Fruit fly (Drosophila melanogaster): ENCODE data around the gene CG10598.
A peak's percentile ranks its signal among the peaks of the same experiment; 100 is the strongest.

CG10598 gene

dm6 chrX:17227462-17227861 lies 795 bp upstream of the CG10598 start:
- TF ChIP-seq Hr83 (GFP tag; optimal IDR thresholded peaks at IDR 0.05; ENCODE audit: poor library complexity, severe bottlenecking), result no peak
- no peak for TF ChIP-seq tai (GFP tag; optimal IDR thresholded peaks at IDR 0.05)
- no peak for TF ChIP-seq psq (GFP tag; optimal IDR thresholded peaks at IDR 0.05)
- no peak for TF ChIP-seq Dif (GFP tag; optimal IDR thresholded peaks at IDR 0.05; ENCODE audit: partially characterized antibody)
- TF ChIP-seq Abd-B (GFP tag; optimal IDR thresholded peaks at IDR 0.05), result no peak

DNA sequence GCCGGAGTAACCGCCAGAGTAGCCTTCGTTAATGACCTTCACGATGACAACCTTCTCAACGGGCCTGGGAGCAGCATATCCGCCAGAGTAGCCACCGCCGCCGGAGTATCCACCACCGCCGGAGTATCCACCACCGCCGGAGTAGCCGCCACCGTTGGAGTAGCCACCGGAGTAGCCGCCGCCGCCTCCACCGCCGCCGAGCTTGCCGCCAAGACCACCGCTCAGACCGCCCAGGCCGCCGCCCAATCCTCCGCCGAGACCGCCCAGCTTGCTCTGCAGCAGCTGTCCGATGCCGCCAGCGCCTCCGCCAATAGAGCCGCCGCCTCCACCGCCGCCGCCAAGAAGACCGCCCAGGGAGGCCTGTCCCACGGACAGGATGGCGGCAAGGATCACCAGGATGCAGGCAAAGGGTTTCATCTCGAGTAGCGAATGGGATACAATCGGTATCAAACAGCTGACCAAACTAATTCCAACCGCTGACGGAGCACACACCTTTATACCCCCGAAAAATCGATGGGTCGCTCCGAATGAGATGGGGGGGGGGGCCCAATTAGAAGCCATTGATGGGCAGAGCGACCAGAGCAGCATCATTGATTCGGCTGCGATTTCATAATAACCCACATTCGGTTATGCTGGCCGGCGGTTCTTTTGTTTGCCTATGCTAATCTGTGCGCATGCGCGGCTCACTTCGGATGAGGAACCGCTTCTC lies 541 bp downstream of the CG10598 start:
- TF ChIP-seq br (GFP tag; optimal IDR thresholded peaks at IDR 0.05), result no peak
- TF ChIP-seq Sp1 (GFP tag; optimal IDR thresholded peaks at IDR 0.05), result no peak
- no peak for TF ChIP-seq lola (GFP tag; optimal IDR thresholded peaks at IDR 0.05)
- no peak for TF ChIP-seq OdsH (GFP tag; optimal IDR thresholded peaks at IDR 0.05)
- no peak for TF ChIP-seq brk (GFP tag; optimal IDR thresholded peaks at IDR 0.05)
- TF ChIP-seq Dfd (GFP tag; optimal IDR thresholded peaks at IDR 0.05), result peak; percentile 68
- TF ChIP-seq Myc (optimal IDR thresholded peaks at IDR 0.05), result no peak

DNA sequence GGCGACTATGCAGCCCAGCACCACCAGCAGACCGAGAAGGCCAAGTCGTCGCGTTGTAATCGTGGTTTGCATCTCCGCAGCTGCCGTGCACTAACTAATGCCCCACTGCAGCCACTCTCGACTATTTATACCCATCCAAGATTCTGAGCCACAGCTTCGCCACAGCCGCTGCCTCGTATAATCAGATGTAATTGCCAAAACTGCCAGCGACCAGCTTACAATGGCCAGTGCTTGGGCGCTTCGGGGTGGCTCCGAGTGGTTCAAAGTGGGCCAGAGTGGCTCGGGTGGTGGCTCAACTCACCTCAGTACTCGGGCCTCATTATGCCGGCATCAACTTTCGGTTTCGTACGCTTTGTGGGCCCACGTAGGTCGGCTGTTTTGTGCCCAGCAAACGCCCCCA lies 3.0 kb downstream of the CG10598 start, which contains the start of gene CG34327:
Gene CG34327, minus strand, starts transcription at position 101 of the 400 bp plus-strand sequence.
- TF ChIP-seq CG9705 (GFP tag; optimal IDR thresholded peaks at IDR 0.05) (no peak), Jra (GFP tag; optimal IDR thresholded peaks at IDR 0.05) (no peak), HLH106 (tag; optimal IDR thresholded peaks at IDR 0.05) (no peak), ey (GFP tag; optimal IDR thresholded peaks at IDR 0.05) (no peak), dl (GFP tag; optimal IDR thresholded peaks at IDR 0.05; ENCODE audit: insufficient read depth in 1 of 2, partially characterized antibody in 2 of 2) (no peak), Dfd (GFP tag; optimal IDR thresholded peaks at IDR 0.05) (no peak)

DNA sequence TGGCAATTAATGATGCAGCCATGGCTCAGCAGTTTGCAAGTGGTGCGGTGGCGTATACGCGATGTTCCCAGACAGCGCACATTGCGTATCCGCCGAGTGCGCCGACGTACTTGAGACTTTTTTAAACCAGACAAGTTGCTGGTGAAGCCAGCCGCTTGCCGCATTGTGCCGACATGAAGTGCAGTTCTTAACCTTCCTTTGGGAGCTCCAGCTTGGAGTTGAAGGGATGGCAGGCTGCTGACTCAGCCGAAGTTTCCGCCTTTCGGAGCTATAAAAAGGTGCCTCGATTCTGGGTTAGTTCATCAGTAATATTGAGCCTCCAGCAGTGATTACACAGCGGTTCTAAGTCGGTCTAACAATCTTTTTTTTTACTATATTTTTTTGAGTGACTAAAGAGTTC lies 5.5 kb downstream of the CG10598 start, which contains the start of gene CG5172:
Gene CG5172, plus strand, starts transcription at position 301 of the 400 bp plus-strand sequence.
- no peak for TF ChIP-seq fru (GFP tag; optimal IDR thresholded peaks at IDR 0.05)
- no peak for TF ChIP-seq CrebA (GFP tag; optimal IDR thresholded peaks at IDR 0.05; ENCODE audit: borderline replicate concordance)

- TF ChIP-seq fru (GFP tag; optimal IDR thresholded peaks at IDR 0.05), result no peak
- peak; percentile 97 for TF ChIP-seq Dfd (GFP tag; optimal IDR thresholded peaks at IDR 0.05)
- no peak for TF ChIP-seq dmrt93B (GFP tag; optimal IDR thresholded peaks at IDR 0.05)
- no peak for TF ChIP-seq Hr78 (GFP tag; optimal IDR thresholded peaks at IDR 0.05)
- no peak for TF ChIP-seq usp (GFP tag; optimal IDR thresholded peaks at IDR 0.05)
- TF ChIP-seq lola (GFP tag; optimal IDR thresholded peaks at IDR 0.05), result no peak
- TF ChIP-seq N (GFP tag; optimal IDR thresholded peaks at IDR 0.05), result no peak
- TF ChIP-seq dl (GFP tag; optimal IDR thresholded peaks at IDR 0.05; ENCODE audit: insufficient read depth in 1 of 2, partially characterized antibody in 2 of 2), result no peak
These were observed 8.3 kb downstream of the CG10598 start, which contains the start of gene CG12998 for dm6 chrX:17218232-17218951. CG12998 (plus strand) TSS chrX:17218667.

- TF ChIP-seq GATAd (GFP tag; optimal IDR thresholded peaks at IDR 0.05) (no peak), CrebA (GFP tag; optimal IDR thresholded peaks at IDR 0.05; ENCODE audit: borderline replicate concordance) (no peak), dsf (GFP tag; optimal IDR thresholded peaks at IDR 0.05; ENCODE audit: borderline replicate concordance) (no peak), rgr (GFP tag; optimal IDR thresholded peaks at IDR 0.05) (no peak), Dfd (GFP tag; optimal IDR thresholded peaks at IDR 0.05) (no peak), Hr78 (GFP tag; optimal IDR thresholded peaks at IDR 0.05) (no peak), woc (GFP tag; optimal IDR thresholded peaks at IDR 0.05) (no peak), HLH106 (tag; optimal IDR thresholded peaks at IDR 0.05) (no peak), Dif (GFP tag; optimal IDR thresholded peaks at IDR 0.05; ENCODE audit: partially characterized antibody) (no peak), Hr83 (GFP tag; optimal IDR thresholded peaks at IDR 0.05; ENCODE audit: poor library complexity, severe bottlenecking) (no peak), OdsH (GFP tag; optimal IDR thresholded peaks at IDR 0.05) (no peak), usp (GFP tag; optimal IDR thresholded peaks at IDR 0.05) (no peak), tai (GFP tag; optimal IDR thresholded peaks at IDR 0.05) (no peak)
These were observed 11.7 kb downstream of the CG10598 start, which contains the start of gene CG5162 for dm6 chrX:17215004-17215403. CG5162 (plus strand) TSS chrX:17215304.

Data from whole organism, wandering third instar larva.